Fruit fly (Drosophila melanogaster) whole organism, wandering third instar larva: ENCODE results near the gene PpV.

Source experiments
- Abd-B ChIP-seq: fragments of >200 bp; optimal IDR thresholded peaks from 2 replicates; lab custom pipeline; 2017; ENCODE audit warnings: missing biosample characterization, missing genetic modification characterization
- CG32264 ChIP-seq: fragments of 200-800 bp; sonication (Bioruptor generic); optimal IDR thresholded peaks from 2 replicates; lab custom pipeline; 2016; ENCODE audit warnings: missing biosample characterization, missing genetic modification characterization
- CG9705 ChIP-seq: fragments of 200-800 bp; sonication (Bioruptor generic); optimal IDR thresholded peaks from 2 replicates; lab custom pipeline; 2018; ENCODE audit warnings: missing biosample characterization, mild to moderate bottlenecking, missing genetic modification characterization
- CrebA ChIP-seq: fragments of 200-800 bp; sonication (Bioruptor generic); optimal IDR thresholded peaks from 2 replicates; lab custom pipeline; 2016; ENCODE audit warnings: missing biosample characterization, mild to moderate bottlenecking, missing genetic modification characterization, borderline replicate concordance
- Dfd ChIP-seq: fragments of >200 bp; optimal IDR thresholded peaks from 2 replicates; lab custom pipeline; 2017; ENCODE audit warnings: missing biosample characterization, missing genetic modification characterization
- Dif ChIP-seq: fragments of 200-275, 200-300 bp; sonication (Bioruptor generic); optimal IDR thresholded peaks from 2 replicates; lab custom pipeline; 2018; ENCODE audit warnings: missing biosample characterization, missing genetic modification characterization; ENCODE audit not compliant: partially characterized antibody
- GATAd ChIP-seq: sonication (Bioruptor generic); optimal IDR thresholded peaks from 2 replicates; lab custom pipeline; 2016; ENCODE audit warnings: missing biosample characterization, missing genetic modification characterization
- HLH106 ChIP-seq: fragments of 200-800 bp; optimal IDR thresholded peaks from 3 replicates; lab custom pipeline; 2019; ENCODE audit warnings: missing biosample characterization, mild to moderate bottlenecking, missing genetic modification characterization, moderate library complexity
- Hnf4 ChIP-seq: fragments of 200-800 bp; sonication (Bioruptor generic); optimal IDR thresholded peaks from 2 replicates; lab custom pipeline; 2016; ENCODE audit warnings: missing biosample characterization, mild to moderate bottlenecking, missing genetic modification characterization
- Hr78 ChIP-seq: fragments of >200 bp; optimal IDR thresholded peaks from 2 replicates; lab custom pipeline; 2017; ENCODE audit warnings: missing biosample characterization, missing genetic modification characterization
- Myc ChIP-seq: fragments of >200 bp; optimal IDR thresholded peaks from 2 replicates; lab custom pipeline; 2017
- OdsH ChIP-seq: fragments of 200-800 bp; sonication (Bioruptor generic); optimal IDR thresholded peaks from 2 replicates; lab custom pipeline; 2016; ENCODE audit warnings: missing biosample characterization, mild to moderate bottlenecking, missing genetic modification characterization
- Rel ChIP-seq, 2 experiments: fragments of 200-800 bp; sonication (Bioruptor generic) in 1 of 2; optimal IDR thresholded peaks; 2 replicates in 1 of 2; 3 replicates in 1 of 2; lab custom pipeline; 2016 to 2019; ENCODE audit warnings: mild to moderate bottlenecking in 2 of 2, missing biosample characterization in 2 of 2, missing genetic modification characterization in 2 of 2, moderate library complexity in 1 of 2
- Sp1 ChIP-seq: fragments of 200-800 bp; sonication (Bioruptor generic); optimal IDR thresholded peaks from 3 replicates; lab custom pipeline; 2019; ENCODE audit warnings: missing biosample characterization, mild to moderate bottlenecking, missing genetic modification characterization, moderate library complexity
- Vsx2 ChIP-seq: fragments of 200-300, 225-300 bp; sonication (Bioruptor generic); optimal IDR thresholded peaks from 2 replicates; lab custom pipeline; 2018; ENCODE audit warnings: missing biosample characterization, missing genetic modification characterization; ENCODE audit not compliant: partially characterized antibody
- br ChIP-seq: fragments of 200-800 bp; sonication (Bioruptor generic); optimal IDR thresholded peaks from 2 replicates; lab custom pipeline; 2016; ENCODE audit warnings: missing biosample characterization, missing genetic modification characterization
- brk ChIP-seq: fragments of 200-800 bp; sonication (Bioruptor generic); optimal IDR thresholded peaks from 2 replicates; lab custom pipeline; 2016; ENCODE audit warnings: missing biosample characterization, mild to moderate bottlenecking, missing genetic modification characterization
- dl ChIP-seq, 2 experiments: fragments of 175-275, 200-275 bp in 1 of 2; fragments of 200-275 bp in 1 of 2; sonication (Bioruptor generic); optimal IDR thresholded peaks; lab custom pipeline; 2018; ENCODE audit warnings: mild to moderate bottlenecking in 2 of 2, missing biosample characterization in 2 of 2, missing genetic modification characterization in 2 of 2, moderate library complexity in 2 of 2; ENCODE audit not compliant: partially characterized antibody in 2 of 2, insufficient read depth in 1 of 2
- dmrt93B ChIP-seq: fragments of 200-800 bp; sonication (Bioruptor generic); optimal IDR thresholded peaks from 2 replicates; lab custom pipeline; 2018; ENCODE audit warnings: missing biosample characterization, mild to moderate bottlenecking, missing genetic modification characterization
- dsf ChIP-seq: sonication (Bioruptor generic); optimal IDR thresholded peaks from 2 replicates; lab custom pipeline; 2016; ENCODE audit warnings: missing biosample characterization, missing genetic modification characterization, borderline replicate concordance
- ey ChIP-seq: fragments of 200-800 bp; sonication (Bioruptor generic); optimal IDR thresholded peaks from 2 replicates; lab custom pipeline; 2016; ENCODE audit warnings: missing biosample characterization, missing genetic modification characterization
- foxo ChIP-seq, 2 experiments: fragments of 200-800 bp; sonication (Bioruptor generic); optimal IDR thresholded peaks; 2 replicates in 1 of 2; 3 replicates in 1 of 2; lab custom pipeline; 2016 to 2017; ENCODE audit warnings: missing biosample characterization in 2 of 2, missing genetic modification characterization in 2 of 2
- fru ChIP-seq: fragments of 200-800 bp; sonication (Bioruptor generic); optimal IDR thresholded peaks from 3 replicates; lab custom pipeline; 2016; ENCODE audit warnings: missing biosample characterization, mild to moderate bottlenecking, missing genetic modification characterization
- h ChIP-seq: fragments of 200-800 bp; sonication (Bioruptor generic); optimal IDR thresholded peaks from 3 replicates; lab custom pipeline; 2016; ENCODE audit warnings: missing biosample characterization, mild to moderate bottlenecking, missing genetic modification characterization
- jim ChIP-seq: fragments of 175-275, 200-325 bp; sonication (Bioruptor generic); optimal IDR thresholded peaks from 2 replicates; lab custom pipeline; 2016; ENCODE audit warnings: missing biosample characterization, mild to moderate bottlenecking, missing genetic modification characterization
- pan ChIP-seq: fragments of >200 bp; optimal IDR thresholded peaks from 2 replicates; lab custom pipeline; 2017
- psq ChIP-seq: fragments of 200-800 bp; sonication (Bioruptor generic); optimal IDR thresholded peaks from 3 replicates; lab custom pipeline; 2017; ENCODE audit warnings: missing biosample characterization, mild to moderate bottlenecking, missing genetic modification characterization, moderate library complexity
- rgr ChIP-seq: fragments of 200-800 bp; sonication (Bioruptor generic); optimal IDR thresholded peaks from 3 replicates; lab custom pipeline; 2016; ENCODE audit warnings: missing biosample characterization, mild to moderate bottlenecking, missing genetic modification characterization
- sage ChIP-seq: fragments of 200-800 bp; sonication (Bioruptor generic); optimal IDR thresholded peaks from 2 replicates; lab custom pipeline; 2016; ENCODE audit warnings: missing biosample characterization, mild to moderate bottlenecking, missing genetic modification characterization
- tai ChIP-seq: sonication (Bioruptor generic); optimal IDR thresholded peaks from 2 replicates; lab custom pipeline; 2016; ENCODE audit warnings: missing biosample characterization, missing genetic modification characterization
- usp ChIP-seq: fragments of >200 bp; optimal IDR thresholded peaks from 2 replicates; lab custom pipeline; 2017; ENCODE audit warnings: missing biosample characterization, missing genetic modification characterization

The PpV gene

DNA sequence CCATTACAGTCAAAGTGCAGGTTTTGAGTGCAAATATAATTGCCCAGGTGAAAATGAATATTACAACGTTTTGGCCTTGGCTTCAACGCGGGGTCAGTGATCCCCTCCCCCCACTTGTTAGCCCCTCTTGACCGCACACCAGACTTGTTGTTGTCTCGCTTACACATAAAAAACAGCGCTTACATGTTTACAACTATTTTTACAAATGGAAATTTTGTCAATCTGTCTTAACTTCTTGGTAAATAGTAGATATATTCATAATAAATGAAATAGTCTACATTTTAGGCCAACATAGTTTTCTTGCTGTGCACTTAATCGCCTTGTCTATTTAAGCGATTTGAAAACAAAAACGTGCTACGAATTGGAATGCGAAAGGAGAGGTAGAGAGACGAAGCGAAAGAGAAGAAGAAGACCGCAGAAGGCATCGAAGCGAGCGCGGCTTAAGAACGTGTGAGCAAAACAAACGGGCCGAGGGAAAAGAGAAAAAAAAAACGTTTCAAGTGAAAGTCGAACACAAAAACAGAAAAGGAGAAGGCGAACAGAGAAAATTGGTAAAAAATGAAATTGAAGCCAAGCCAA, 32.7 kb downstream of the PpV start:
- TF ChIP-seq psq (GFP tag; lab: Kevin White, UChicago) (peak; percentile 87), pan (lab: Kevin White, UChicago) (no peak), Hr78 (GFP tag; lab: Kevin White, UChicago) (no peak), Dfd (no peak), Dif (GFP tag; lab: Kevin White, UChicago) (no peak), GATAd (GFP tag; lab: Kevin White, UChicago) (no peak)

DNA sequence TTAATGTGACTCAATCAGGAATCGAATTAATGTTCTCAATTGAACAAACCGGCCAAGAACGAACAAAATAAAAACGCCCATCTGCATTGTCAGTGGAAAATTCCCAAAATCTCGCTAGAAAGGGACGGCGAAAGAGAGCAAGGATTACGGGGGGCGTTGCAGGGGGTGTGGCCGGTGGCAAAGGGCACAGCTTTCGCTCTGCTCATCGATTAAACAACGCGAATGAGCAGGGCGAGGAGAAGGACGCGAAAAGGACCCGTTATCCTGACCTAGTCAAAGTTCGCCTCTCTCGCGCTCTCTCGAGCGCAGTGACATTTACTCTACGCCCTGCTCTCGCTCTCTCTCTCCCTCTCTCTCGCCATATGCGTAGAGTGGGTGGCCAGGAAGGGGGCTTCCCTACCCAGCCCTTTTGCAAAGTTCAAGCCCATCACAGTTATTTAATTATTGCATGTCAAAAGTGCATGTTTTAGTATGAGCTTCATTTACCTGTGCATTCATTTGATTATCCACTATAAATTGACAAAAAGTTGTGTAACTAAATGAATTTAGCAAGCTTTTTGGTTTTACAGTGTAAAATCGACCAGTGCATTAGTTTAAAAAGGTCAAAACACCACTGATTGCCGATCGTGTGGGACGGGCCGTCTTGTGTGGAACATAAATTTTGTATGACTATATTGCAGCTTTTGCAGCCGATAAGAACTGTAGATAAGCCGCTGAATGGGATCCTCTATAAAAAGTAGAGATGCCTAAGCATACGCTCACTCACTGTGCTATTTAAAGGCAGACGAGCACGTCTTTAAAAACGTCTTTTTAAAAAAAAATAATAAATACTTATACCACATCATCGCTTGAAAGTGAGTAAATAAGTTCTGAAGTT, 33.7 kb downstream of the PpV start:
- no peak for TF ChIP-seq Vsx2 (GFP tag; lab: Kevin White, UChicago)
- TF ChIP-seq usp (GFP tag; lab: Kevin White, UChicago) = no peak
- TF ChIP-seq Abd-B = no peak
- peak; percentile 13 for TF ChIP-seq Sp1 (GFP tag; lab: Kevin White, UChicago)
- no peak for TF ChIP-seq Myc (lab: Kevin White, UChicago)
- peak; percentile 39 for TF ChIP-seq br
- TF ChIP-seq fru = peak; percentile 57
- peak; percentile 59 for TF ChIP-seq Dif (GFP tag; lab: Kevin White, UChicago)
- peak; percentile 8 for TF ChIP-seq Hnf4
- peak; percentile 48 for TF ChIP-seq ey (GFP tag; lab: Kevin White, UChicago)
- TF ChIP-seq foxo (GFP tag; optimal IDR thresholded peaks at IDR 0.05; lab: Kevin White, UChicago) = peak in 1 of 2 experiments; percentile 62
- TF ChIP-seq HLH106 (tag; lab: Kevin White, UChicago) = peak; percentile 53
- TF ChIP-seq CrebA (GFP tag; lab: Kevin White, UChicago) = no peak
- TF ChIP-seq rgr (GFP tag; lab: Kevin White, UChicago) = peak; percentile 19
- no peak for TF ChIP-seq CG9705
- peak; percentile 14 to 47 for TF ChIP-seq dl (GFP tag; optimal IDR thresholded peaks at IDR 0.05; lab: Kevin White, UChicago; ENCODE audit: insufficient read depth in 1 of 2, partially characterized antibody in 2 of 2)
- peak; percentile 23 for TF ChIP-seq OdsH
- TF ChIP-seq jim (GFP tag; lab: Kevin White, UChicago) = no peak
- peak; percentile 22 for TF ChIP-seq dmrt93B (GFP tag; lab: Kevin White, UChicago)
- TF ChIP-seq h (GFP tag; lab: Kevin White, UChicago) = peak; percentile 55

DNA sequence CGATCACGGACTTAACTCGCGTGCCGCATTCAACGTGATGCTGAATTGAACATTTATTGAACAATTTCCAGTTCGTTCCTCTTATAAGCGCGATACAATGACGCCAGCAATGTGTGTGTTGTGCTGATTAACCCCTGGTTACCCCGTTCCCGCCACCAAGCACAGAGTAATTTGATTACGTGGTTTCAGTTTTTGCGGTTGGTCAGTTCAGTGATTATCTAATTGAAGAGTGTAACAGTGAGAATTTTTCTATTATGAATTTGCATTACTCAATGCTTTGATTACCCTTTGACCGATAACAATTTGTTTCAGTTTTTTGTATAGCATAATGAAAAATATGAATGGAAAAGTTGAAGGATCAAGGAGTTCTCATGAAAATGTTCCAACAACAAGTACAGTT, 35.0 kb downstream of the PpV start, which contains the start of gene CG3842:
CG3842 (plus strand) TSS at position 61 of the 400 bp plus-strand sequence.
- TF ChIP-seq pan (lab: Kevin White, UChicago) = no peak
- no peak for TF ChIP-seq CG32264 (GFP tag; lab: Kevin White, UChicago)
- TF ChIP-seq Abd-B = no peak
- TF ChIP-seq tai (GFP tag; lab: Kevin White, UChicago) = no peak
- no peak for TF ChIP-seq brk (GFP tag; lab: Kevin White, UChicago)
- TF ChIP-seq, all 38 proteins: peak for 0

DNA sequence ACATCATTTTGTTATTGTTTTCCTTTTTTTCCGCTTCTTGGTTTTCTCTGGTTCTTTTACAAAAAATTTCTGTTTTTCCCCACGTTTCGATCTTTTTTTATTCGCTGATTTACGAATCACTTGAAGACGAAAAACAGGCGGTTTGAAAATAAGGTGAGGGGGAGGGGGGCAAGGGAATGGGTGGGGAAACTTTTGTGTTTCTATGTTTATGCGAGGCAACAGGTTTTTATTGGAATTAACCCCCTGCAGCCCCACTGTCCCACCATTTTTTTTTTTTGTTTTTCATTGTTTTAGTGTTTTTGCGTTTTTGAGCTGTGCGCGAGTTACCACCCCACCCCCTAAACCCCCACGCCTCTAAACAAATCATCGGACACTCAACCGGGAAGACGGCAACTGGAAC, 37.8 kb downstream of the PpV start:
- TF ChIP-seq Dfd (no peak), Rel (GFP tag; optimal IDR thresholded peaks at IDR 0.05; lab: Kevin White, UChicago) (no peak), Rel (tag; optimal IDR thresholded peaks at IDR 0.05; lab: Kevin White, UChicago) (peak; percentile 85), sage (GFP tag; lab: Kevin White, UChicago) (no peak), GATAd (GFP tag; lab: Kevin White, UChicago) (no peak), CG9705 (no peak), Dif (GFP tag; lab: Kevin White, UChicago) (no peak), HLH106 (tag; lab: Kevin White, UChicago) (no peak), Abd-B (no peak), dsf (GFP tag; lab: Kevin White, UChicago) (no peak)
